Worm (Caenorhabditis elegans) whole organism, early embryonic: ENCODE data around the gene srsx-11.

Experiments used
- F13C5.2 ChIP-seq: sonication (generic microtip); optimal IDR thresholded peaks from 2 replicates; lab custom pipeline; 2017; ENCODE audit warnings: mild to moderate bottlenecking, missing genetic modification characterization, inconsistent platforms, missing compliant biosample characterization
- aly-1 ChIP-seq: sonication (generic microtip); optimal IDR thresholded peaks from 2 replicates; lab custom pipeline; 2016; ENCODE audit warnings: missing genetic modification characterization, missing compliant biosample characterization
- ama-1 ChIP-seq: fragments of 150-350 bp; optimal IDR thresholded peaks from 2 replicates; lab custom pipeline; 2014
- ceh-13 ChIP-seq: fragments of 200-800 bp; sonication (Bioruptor generic); optimal IDR thresholded peaks from 2 replicates; lab custom pipeline; 2018; ENCODE audit warnings: mild to moderate bottlenecking, missing genetic modification characterization, missing compliant biosample characterization
- flt-1 ChIP-seq: fragments of 200-800 bp; sonication (Bioruptor generic); IDR thresholded peaks from 2 replicates; pipeline ENCODE4 v1.3.6; 2022; ENCODE audit warnings: missing genetic modification characterization, missing compliant biosample characterization
- hnd-1 ChIP-seq: sonication (generic microtip); optimal IDR thresholded peaks from 2 replicates; lab custom pipeline; 2016; ENCODE audit warnings: missing genetic modification characterization, missing compliant biosample characterization
- pes-1 ChIP-seq: fragments of 200-800 bp; sonication (Bioruptor generic); IDR thresholded peaks from 2 replicates; pipeline ENCODE4 v1.3.6; 2022; ENCODE audit warnings: missing genetic modification reagents, missing genetic modification characterization, missing compliant biosample characterization
- scrt-1 ChIP-seq: fragments of 200-800 bp; sonication (Bioruptor generic); IDR thresholded peaks from 2 replicates; pipeline ENCODE4 v1.3.6; 2022; ENCODE audit warnings: missing genetic modification characterization, missing compliant biosample characterization
- tbx-11 ChIP-seq: fragments of 200-800 bp; sonication (Bioruptor generic); IDR thresholded peaks from 2 replicates; pipeline ENCODE4 v1.3.6; 2022; ENCODE audit warnings: missing genetic modification characterization, missing compliant biosample characterization
- tbx-37 ChIP-seq: fragments of 200-800 bp; sonication (Bioruptor generic); conservative IDR thresholded peaks from 2 replicates; pipeline ENCODE4 v1.3.6; 2022; ENCODE audit warnings: missing genetic modification reagents, missing genetic modification characterization, missing compliant biosample characterization

ce11 chrV:5001386-5001785, 22.4 kb upstream of the srsx-11 start, which contains the start of gene srr-8:
- TF ChIP-seq ama-1 (lab: Kevin White, UChicago) = no peak
- TF ChIP-seq scrt-1 (GFP tag; lab: Robert Waterston, UW) = no peak
- TF ChIP-seq F13C5.2 (tag; lab: Kevin White, UChicago) = no peak
- TF ChIP-seq ceh-13 (GFP tag; lab: Kevin White, UChicago) = no peak
- no peak for TF ChIP-seq aly-1 (tag; lab: Kevin White, UChicago)
- no peak for TF ChIP-seq flt-1
- no peak for TF ChIP-seq pes-1 (GFP tag; lab: Robert Waterston, UW)
- TF ChIP-seq tbx-11 (GFP tag; lab: Robert Waterston, UW) = no peak
- TF ChIP-seq hnd-1 (tag; lab: Kevin White, UChicago) = no peak
- TF ChIP-seq tbx-37 (GFP tag; lab: Robert Waterston, UW) = no peak
